Fruit fly (Drosophila melanogaster) whole organism, embryonic: ENCODE data around the gene CG14341.

Experiments
- Ada2b ChIP-seq: fragments of 200-800 bp; sonication (Bioruptor generic); IDR thresholded peaks from 2 replicates; pipeline ENCODE4 v1.3.6; 2022; ENCODE audit warnings: missing biosample characterization, missing genetic modification characterization
- CG10147 ChIP-seq: fragments of 200-800 bp; sonication (Bioruptor generic); optimal IDR thresholded peaks from 2 replicates; lab custom pipeline; 2019; ENCODE audit warnings: missing biosample characterization, mild to moderate bottlenecking, missing genetic modification characterization, moderate library complexity
- CG1024 ChIP-seq: fragments of 200-800 bp; sonication (Bioruptor generic); IDR thresholded peaks from 2 replicates; pipeline ENCODE4 v1.3.6; 2022; ENCODE audit warnings: missing biosample characterization, missing genetic modification characterization
- CG10321 ChIP-seq: fragments of 200-800 bp; sonication (Bioruptor generic); IDR thresholded peaks from 2 replicates; pipeline ENCODE4 v1.3.6; 2022; ENCODE audit warnings: missing biosample characterization, missing genetic modification characterization
- CG10462 ChIP-seq: fragments of 200-800 bp; sonication (Bioruptor generic); optimal IDR thresholded peaks from 2 replicates; lab custom pipeline; 2016; ENCODE audit warnings: missing biosample characterization, missing genetic modification characterization
- CG11093 ChIP-seq: fragments of 200-800 bp; sonication (Bioruptor generic); IDR thresholded peaks from 3 replicates; pipeline ENCODE4 v1.3.6; 2022; ENCODE audit warnings: missing biosample characterization, missing genetic modification characterization
- CG12942 ChIP-seq: fragments of 200-800 bp; sonication (Bioruptor generic); optimal IDR thresholded peaks from 3 replicates; lab custom pipeline; 2016; ENCODE audit warnings: missing biosample characterization, missing genetic modification characterization
- CG14710 ChIP-seq: fragments of 200-800 bp; sonication (Bioruptor generic); optimal IDR thresholded peaks from 3 replicates; lab custom pipeline; 2019; ENCODE audit warnings: missing biosample characterization, mild to moderate bottlenecking, missing genetic modification characterization, moderate library complexity
- CG18476 ChIP-seq: fragments of 200-800 bp; sonication (Bioruptor generic); optimal IDR thresholded peaks from 2 replicates; lab custom pipeline; 2016; ENCODE audit warnings: missing biosample characterization, mild to moderate bottlenecking, missing genetic modification characterization
- CG2199 ChIP-seq: fragments of 200-800 bp; sonication (Bioruptor generic); IDR thresholded peaks from 3 replicates; pipeline ENCODE4 v1.3.6; 2022; ENCODE audit warnings: missing biosample characterization, missing genetic modification characterization
- CG2202 ChIP-seq: fragments of 200-800 bp; sonication (Bioruptor generic); optimal IDR thresholded peaks from 2 replicates; lab custom pipeline; 2018; ENCODE audit warnings: missing biosample characterization, mild to moderate bottlenecking, missing genetic modification characterization
- CG30020 ChIP-seq: fragments of 200-800 bp; optimal IDR thresholded peaks from 2 replicates; lab custom pipeline; 2019; ENCODE audit warnings: missing biosample characterization, mild to moderate bottlenecking, missing genetic modification characterization, moderate library complexity
- CG30403 ChIP-seq: fragments of 200-800 bp; sonication (Bioruptor generic); optimal IDR thresholded peaks from 3 replicates; lab custom pipeline; 2016; ENCODE audit warnings: missing biosample characterization, missing genetic modification characterization
- CG32767 ChIP-seq: fragments of 200-800 bp; sonication (Bioruptor generic); IDR thresholded peaks from 2 replicates; pipeline ENCODE4 v1.3.6; 2022; ENCODE audit warnings: missing biosample characterization, missing genetic modification characterization
- CG42726 ChIP-seq: fragments of 200-800 bp; sonication (Bioruptor generic); IDR thresholded peaks from 2 replicates; pipeline ENCODE4 v1.3.6; 2022; ENCODE audit warnings: missing biosample characterization, missing genetic modification characterization; ENCODE audit not compliant: partially characterized antibody
- CG7963 ChIP-seq: fragments of 200-800 bp; sonication (Bioruptor generic); IDR thresholded peaks from 3 replicates; pipeline ENCODE4 v1.3.6; 2022; ENCODE audit warnings: missing biosample characterization, missing genetic modification characterization; ENCODE audit not compliant: partially characterized antibody
- CG7987 ChIP-seq: fragments of 200-800 bp; sonication (Bioruptor generic); optimal IDR thresholded peaks from 2 replicates; lab custom pipeline; 2018; ENCODE audit warnings: missing biosample characterization, mild to moderate bottlenecking, missing genetic modification characterization, moderate library complexity
- CG9797 ChIP-seq: fragments of 200-800 bp; sonication (Bioruptor generic); optimal IDR thresholded peaks from 3 replicates; lab custom pipeline; 2018; ENCODE audit warnings: missing biosample characterization, mild to moderate bottlenecking, missing genetic modification characterization
- HHEX ChIP-seq: fragments of 200-800 bp; sonication (Bioruptor generic); optimal IDR thresholded peaks from 3 replicates; lab custom pipeline; 2017; ENCODE audit warnings: missing biosample characterization, mild to moderate bottlenecking, missing genetic modification characterization, missing genetic modification reagents
- HmgZ ChIP-seq: fragments of 200-800 bp; sonication (Bioruptor generic); optimal IDR thresholded peaks from 2 replicates; lab custom pipeline; 2018; ENCODE audit warnings: missing biosample characterization, mild to moderate bottlenecking, missing genetic modification characterization
- Hr3 ChIP-seq: fragments of 200-800 bp; sonication (Bioruptor generic); optimal IDR thresholded peaks from 3 replicates; lab custom pipeline; 2016; ENCODE audit warnings: missing biosample characterization, missing genetic modification characterization
- MESR4 ChIP-seq: fragments of 200-800 bp; sonication (Bioruptor generic); optimal IDR thresholded peaks from 2 replicates; lab custom pipeline; 2018; ENCODE audit warnings: missing biosample characterization, mild to moderate bottlenecking, missing genetic modification characterization, moderate library complexity
- Six4 ChIP-seq: fragments of 200-800 bp; sonication (Bioruptor generic); optimal IDR thresholded peaks from 2 replicates; lab custom pipeline; 2016; ENCODE audit warnings: missing biosample characterization, missing genetic modification characterization
- ab ChIP-seq: fragments of 200-800 bp; sonication (Bioruptor generic); optimal IDR thresholded peaks from 2 replicates; lab custom pipeline; 2016; ENCODE audit warnings: missing biosample characterization, missing genetic modification characterization
- bowl ChIP-seq: fragments of 200-800 bp; sonication (Bioruptor generic); IDR thresholded peaks from 2 replicates; pipeline ENCODE4 v1.3.6; 2022; ENCODE audit warnings: missing biosample characterization, missing genetic modification characterization
- cad ChIP-seq: fragments of >200 bp; optimal IDR thresholded peaks from 2 replicates; lab custom pipeline; 2017; ENCODE audit warnings: missing biosample characterization, missing genetic modification characterization
- cato ChIP-seq: fragments of 200-800 bp; sonication (Bioruptor generic); optimal IDR thresholded peaks from 2 replicates; lab custom pipeline; 2016; ENCODE audit warnings: missing biosample characterization, missing genetic modification characterization, borderline replicate concordance
- chm ChIP-seq: fragments of 200-800 bp; sonication (Bioruptor generic); IDR thresholded peaks from 2 replicates; pipeline ENCODE4 v1.3.6; 2022; ENCODE audit warnings: missing biosample characterization, missing genetic modification characterization
- cwo ChIP-seq: fragments of 200-800 bp; sonication (Bioruptor generic); optimal IDR thresholded peaks from 3 replicates; lab custom pipeline; 2017; ENCODE audit warnings: missing biosample characterization, missing genetic modification characterization, mild to moderate bottlenecking, moderate library complexity, missing genetic modification reagents
- gcm2 ChIP-seq: fragments of 200-800 bp; sonication (Bioruptor generic); optimal IDR thresholded peaks from 2 replicates; lab custom pipeline; 2016; ENCODE audit warnings: missing biosample characterization, missing genetic modification characterization
- nau ChIP-seq: fragments of 200-800 bp; sonication (Bioruptor generic); optimal IDR thresholded peaks from 3 replicates; lab custom pipeline; 2017; ENCODE audit warnings: missing biosample characterization, mild to moderate bottlenecking, missing genetic modification characterization, missing genetic modification reagents
- oc ChIP-seq: fragments of 200-800 bp; sonication (Bioruptor generic); optimal IDR thresholded peaks from 2 replicates; lab custom pipeline; 2018; ENCODE audit warnings: missing biosample characterization, mild to moderate bottlenecking, missing genetic modification characterization, moderate library complexity
- odd ChIP-seq: fragments of 200-800 bp; sonication (Bioruptor generic); optimal IDR thresholded peaks from 2 replicates; lab custom pipeline; 2017; ENCODE audit warnings: missing biosample characterization, mild to moderate bottlenecking, missing genetic modification characterization
- onecut ChIP-seq: fragments of 200-800 bp; sonication (Bioruptor generic); IDR thresholded peaks from 2 replicates; pipeline ENCODE4 v1.3.6; 2022; ENCODE audit warnings: missing biosample characterization, missing genetic modification characterization
- org-1 ChIP-seq: fragments of 200-800 bp; sonication (Bioruptor generic); optimal IDR thresholded peaks from 2 replicates; lab custom pipeline; 2017; ENCODE audit warnings: missing biosample characterization, missing genetic modification characterization
- otp ChIP-seq: fragments of 200-800 bp; sonication (Bioruptor generic); IDR thresholded peaks from 3 replicates; pipeline ENCODE4, ENCODE4 v1.3.6; 2022; ENCODE audit warnings: missing biosample characterization, missing genetic modification characterization
- peb ChIP-seq: fragments of 200-800 bp; sonication (Bioruptor generic); IDR thresholded peaks from 2 replicates; pipeline ENCODE4 v1.3.6; 2022; ENCODE audit warnings: missing biosample characterization, missing genetic modification characterization
- prd ChIP-seq, 3 experiments: fragments of >200 bp in 2 of 3; fragments of 200-800 bp in 1 of 3; sonication (Bioruptor generic) in 1 of 3; optimal IDR thresholded peaks in 2 of 3; IDR thresholded peaks in 1 of 3; 2 replicates in 2 of 3; 3 replicates in 1 of 3; pipeline versions ENCODE4 v1.3.6 to Lab custom; 2017 to 2022; ENCODE audit warnings: missing biosample characterization in 1 of 3, missing genetic modification characterization in 1 of 3
- repo ChIP-seq: fragments of 200-800 bp; sonication (Bioruptor generic); optimal IDR thresholded peaks from 2 replicates; lab custom pipeline; 2016; ENCODE audit warnings: missing biosample characterization, missing genetic modification characterization
- sc ChIP-seq, 3 experiments: fragments of >200 bp in 2 of 3; fragments of 200-800 bp in 1 of 3; sonication (Bioruptor generic) in 1 of 3; optimal IDR thresholded peaks; 2 replicates in 2 of 3; 3 replicates in 1 of 3; lab custom pipeline; 2017; ENCODE audit warnings: mild to moderate bottlenecking in 1 of 3, missing biosample characterization in 1 of 3, missing genetic modification characterization in 1 of 3, missing genetic modification reagents in 1 of 3
- schlank ChIP-seq: fragments of 200-800 bp; sonication (Bioruptor generic); optimal IDR thresholded peaks from 2 replicates; lab custom pipeline; 2018; ENCODE audit warnings: missing biosample characterization, mild to moderate bottlenecking, missing genetic modification characterization
- sim ChIP-seq: fragments of 200-800 bp; sonication (Bioruptor generic); IDR thresholded peaks from 2 replicates; pipeline ENCODE4 v1.3.6; 2022; ENCODE audit warnings: missing biosample characterization, missing genetic modification characterization
- sima ChIP-seq: fragments of 200-800 bp; sonication (Bioruptor generic); optimal IDR thresholded peaks from 2 replicates; lab custom pipeline; 2016; ENCODE audit warnings: missing biosample characterization, missing genetic modification characterization
- so ChIP-seq: fragments of 200-800 bp; sonication (Bioruptor generic); IDR thresholded peaks from 3 replicates; pipeline ENCODE4 v1.3.6; 2022; ENCODE audit warnings: missing biosample characterization, missing genetic modification characterization
- vfl ChIP-seq: fragments of 200-800 bp; sonication (Bioruptor generic); optimal IDR thresholded peaks from 2 replicates; lab custom pipeline; 2016; ENCODE audit warnings: missing biosample characterization, missing genetic modification characterization
- wdn ChIP-seq: fragments of 200-800 bp; sonication (Bioruptor generic); IDR thresholded peaks from 2 replicates; pipeline ENCODE4 v1.3.6; 2022; ENCODE audit warnings: missing biosample characterization, missing genetic modification characterization
- wor ChIP-seq: fragments of 200-800 bp; sonication (Bioruptor generic); IDR thresholded peaks from 2 replicates; pipeline ENCODE4 v1.3.6; 2022; ENCODE audit warnings: missing biosample characterization, missing genetic modification characterization

The CG14341 gene

dm6 chr2L:1185642-1186497 lies 19.6 kb downstream of the CG14341 start, which contains the start of gene CG5001 (continued):
- peak; percentile 85 for TF ChIP-seq HHEX (GFP tag; lab: Kevin White, UChicago)
- TF ChIP-seq bowl (GFP tag; lab: Robert Waterston, UW) = peak; percentile 36; the same call in 1 of the 2 replicates
- peak; percentile 67 for TF ChIP-seq CG18476 (GFP tag; lab: Kevin White, UChicago)
- TF ChIP-seq chm (GFP tag; lab: Robert Waterston, UW) = peak; percentile 82
- TF ChIP-seq org-1 (GFP tag; lab: Kevin White, UChicago) = peak; percentile 43
- no peak for TF ChIP-seq ab (GFP tag; lab: Kevin White, UChicago)
- TF ChIP-seq CG11093 (GFP tag; lab: Robert Waterston, UW) = peak; percentile 55; the same call in 2 of the 3 replicates
- TF ChIP-seq wor = peak; percentile 51; the same call in 1 of the 2 replicates
- TF ChIP-seq CG2199 (GFP tag; lab: Robert Waterston, UW) = peak; percentile 42; the same call in 1 of the 3 replicates
- no peak for TF ChIP-seq cad (GFP tag; lab: Kevin White, UChicago)
- TF ChIP-seq oc (tag; lab: Kevin White, UChicago) = peak; percentile 82
- peak; percentile 43 for TF ChIP-seq wdn (GFP tag; lab: Robert Waterston, UW)
- TF ChIP-seq schlank = peak; percentile 25
- no peak for TF ChIP-seq CG9797 (GFP tag; lab: Kevin White, UChicago)
- peak; percentile 73 for TF ChIP-seq CG12942 (GFP tag; lab: Kevin White, UChicago)
- TF ChIP-seq vfl (GFP tag; lab: Kevin White, UChicago) = peak; percentile 47
- TF ChIP-seq CG7963 = no peak
- peak; percentile 77 for TF ChIP-seq HmgZ (tag; lab: Kevin White, UChicago)
- TF ChIP-seq MESR4 (GFP tag; lab: Kevin White, UChicago) = no peak
- 0 out of 2 replicates have a peak, but pooled peaks have one; percentile 46 for TF ChIP-seq CG10321 (GFP tag; lab: Robert Waterston, UW)
- TF ChIP-seq CG14710 (tag; lab: Kevin White, UChicago) = peak; percentile 76
- TF ChIP-seq otp = peak; percentile 76
- peak; percentile 54 for TF ChIP-seq CG32767 (GFP tag; lab: Robert Waterston, UW)
- TF ChIP-seq cato = peak; percentile 54
- peak; percentile 79 for TF ChIP-seq CG1024 (GFP tag; lab: Robert Waterston, UW)
- peak; percentile 68 for TF ChIP-seq CG2202 (tag; lab: Kevin White, UChicago)
- TF ChIP-seq gcm2 (GFP tag; lab: Kevin White, UChicago) = peak; percentile 77
- peak; percentile 76 for TF ChIP-seq onecut (GFP tag; lab: Robert Waterston, UW)
- TF ChIP-seq CG10147 = peak; percentile 80
- TF ChIP-seq Ada2b = peak; percentile 79
- no peak for TF ChIP-seq odd
- peak; percentile 50 for TF ChIP-seq CG10462 (GFP tag; lab: Kevin White, UChicago)
- peak; percentile 82 for TF ChIP-seq Hr3 (GFP tag; lab: Kevin White, UChicago)
- peak; percentile 81 for TF ChIP-seq so (GFP tag; lab: Robert Waterston, UW)
- TF ChIP-seq Six4 (GFP tag; lab: Kevin White, UChicago) = peak; percentile 77
- TF ChIP-seq CG30020 (tag; lab: Kevin White, UChicago) = no peak
- TF ChIP-seq sima (GFP tag; lab: Kevin White, UChicago) = peak; percentile 7
- TF ChIP-seq sim (GFP tag; lab: Robert Waterston, UW) = peak; percentile 83
- TF ChIP-seq CG30403 = peak; percentile 88
- no peak for TF ChIP-seq nau
- TF ChIP-seq peb (GFP tag; lab: Robert Waterston, UW) = peak; percentile 71
- no peak for TF ChIP-seq CG42726
- no peak for TF ChIP-seq prd (optimal IDR thresholded peaks at IDR 0.05; lab: Kevin White, UChicago)
- TF ChIP-seq prd (GFP tag; IDR thresholded peaks at IDR 0.05; lab: Robert Waterston, UW) = peak; percentile 86
- peak; percentile 76 for TF ChIP-seq cwo (GFP tag; lab: Kevin White, UChicago)
- TF ChIP-seq sc (optimal IDR thresholded peaks at IDR 0.05; lab: Kevin White, UChicago) = no peak
- peak; percentile 60 for TF ChIP-seq sc (GFP tag; optimal IDR thresholded peaks at IDR 0.05; lab: Kevin White, UChicago)
- peak; percentile 54 for TF ChIP-seq CG7987 (GFP tag; lab: Kevin White, UChicago)
- no peak for TF ChIP-seq repo (GFP tag; lab: Kevin White, UChicago)
- TF ChIP-seq, all 482 proteins: peak for 366
